Fruit fly (Drosophila melanogaster) S2 (cell line): ENCODE measurements around the gene Cpr23B.

Experiments used
- CG8478 ChIP-seq: fragments of >200 bp; optimal IDR thresholded peaks from 2 replicates; lab custom pipeline; 2018
- CTCF ChIP-seq, 2 experiments: fragments of >200 bp; optimal IDR thresholded peaks; 2 replicates each; lab custom pipeline; 2018

dm6 chr2L:2808038-2808699 is 30.0 kb upstream of the Cpr23B start:
- no peak for TF ChIP-seq CTCF (optimal IDR thresholded peaks at IDR 0.05; lab: Kevin White, UChicago)
- TF ChIP-seq CG8478 (lab: Kevin White, UChicago) = no peak
